Worm (Caenorhabditis elegans) whole organism, L4 larva: ENCODE measurements around the gene F09A5.3.
A peak's percentile ranks its signal among the peaks of the same experiment; 100 is the strongest.

Source experiments
- dmd-8 ChIP-seq: fragments of 200-800 bp; sonication (Bioruptor generic); IDR thresholded peaks from 2 replicates; pipeline ENCODE4 v1.3.6; 2022; ENCODE audit warnings: missing genetic modification characterization, missing compliant biosample characterization
- fkh-10 ChIP-seq: fragments of 150-350 bp; optimal IDR thresholded peaks from 2 replicates; lab custom pipeline; 2014; ENCODE audit warnings: missing biosample characterization, missing genetic modification reagents, missing genetic modification characterization
- hif-1 ChIP-seq, 2 experiments: sonication (generic microtip); optimal IDR thresholded peaks; 2 replicates each; lab custom pipeline; 2016 to 2017; ENCODE audit warnings: missing compliant biosample characterization in 2 of 2, missing genetic modification characterization in 2 of 2, missing genetic modification reagents in 2 of 2, missing genotype in 2 of 2, mild to moderate bottlenecking in 1 of 2
- mdt-29 ChIP-seq: fragments of 200-800 bp; sonication (Bioruptor generic); IDR thresholded peaks from 2 replicates; pipeline ENCODE4 v1.3.6; 2022; ENCODE audit warnings: missing genetic modification reagents, missing genetic modification characterization, missing compliant biosample characterization
- pha-4 ChIP-seq, 2 experiments: fragments of 150-350 bp in 1 of 2; fragments of 200-800 bp in 1 of 2; sonication (Bioruptor generic) in 1 of 2; IDR thresholded peaks in 1 of 2; optimal IDR thresholded peaks in 1 of 2; 2 replicates each; pipeline versions ENCODE4 v1.3.6 to Lab custom; 2014 to 2022; ENCODE audit warnings: missing genetic modification characterization in 2 of 2, missing genetic modification reagents in 2 of 2, missing biosample characterization in 1 of 2, missing compliant biosample characterization in 1 of 2
- set-16 ChIP-seq: fragments of 200-800 bp; sonication (Bioruptor generic); IDR thresholded peaks from 2 replicates; pipeline ENCODE4 v1.3.6; 2022; ENCODE audit warnings: missing genetic modification reagents, missing genetic modification characterization, missing compliant biosample characterization
- skn-1 ChIP-seq: fragments of 150-350 bp; optimal IDR thresholded peaks from 2 replicates; lab custom pipeline; 2014; ENCODE audit warnings: missing biosample characterization, missing genetic modification characterization

The F09A5.3 gene

ce11 chrX:13200312-13200711, 58.9 kb downstream of the F09A5.3 start (continued):
- TF ChIP-seq dmd-8 (GFP tag; lab: Robert Waterston, UW) (no peak), mdt-29 (GFP tag; lab: Robert Waterston, UW) (no peak)
- TF ChIP-seq, all 104 proteins: peak for 3

ce11 chrX:13201401-13201800, 60.0 kb downstream of the F09A5.3 start, which contains the start of gene unc-9:
unc-9 (plus strand) TSS chrX:13201770.
- TF ChIP-seq hif-1 (tag; optimal IDR thresholded peaks at IDR 0.05; lab: Kevin White, UChicago), result no peak
- TF ChIP-seq fkh-10 (GFP tag; lab: Kevin White, UChicago), result peak; percentile 65
- TF ChIP-seq, all 104 proteins: peak for 1

ce11 chrX:13202312-13202711, 60.9 kb downstream of the F09A5.3 start:
- TF ChIP-seq pha-4 (GFP tag; IDR thresholded peaks at IDR 0.05; lab: Robert Waterston, UW) (no peak), pha-4 (tag; optimal IDR thresholded peaks at IDR 0.05; lab: Kevin White, UChicago) (no peak), skn-1 (no peak), set-16 (GFP tag; lab: Robert Waterston, UW) (peak; percentile 89), fkh-10 (GFP tag; lab: Kevin White, UChicago) (no peak)
